Fruit fly (Drosophila melanogaster) whole organism, larva: Measurements from ENCODE around the gene osk.

Experiments
- noc ChIP-seq: fragments of 200-800 bp; sonication (Bioruptor generic); optimal IDR thresholded peaks from 3 replicates; lab custom pipeline; 2019; ENCODE audit warnings: missing biosample characterization, mild to moderate bottlenecking, missing genetic modification characterization, moderate library complexity

osk gene

dm6 chr3R:8947757-8948428 lies 13.0 kb downstream of the osk start:
- TF ChIP-seq noc = no peak

DNA sequence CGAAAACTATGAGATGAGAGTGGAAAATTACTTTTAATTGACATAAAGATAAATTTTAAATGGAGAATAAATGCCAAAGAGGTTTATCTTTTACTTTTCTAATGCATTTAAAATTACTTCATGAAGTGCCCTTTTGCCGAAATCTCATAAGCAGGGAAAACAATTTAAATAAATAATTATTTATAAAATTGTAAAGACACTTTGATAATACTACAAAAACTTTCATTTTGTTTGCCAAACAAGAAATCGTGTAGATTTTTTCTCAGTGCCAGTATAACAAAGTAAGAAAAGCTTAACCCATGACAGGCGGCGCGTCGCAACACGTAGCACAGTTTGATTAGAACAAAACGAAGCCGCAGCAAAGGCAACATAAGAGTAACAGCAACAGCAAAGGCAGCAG lies 13.9 kb downstream of the osk start:
- TF ChIP-seq noc = no peak

- TF ChIP-seq noc = no peak
Measured at dm6 chr3R:8949334-8950066, 14.6 kb downstream of the osk start.

DNA sequence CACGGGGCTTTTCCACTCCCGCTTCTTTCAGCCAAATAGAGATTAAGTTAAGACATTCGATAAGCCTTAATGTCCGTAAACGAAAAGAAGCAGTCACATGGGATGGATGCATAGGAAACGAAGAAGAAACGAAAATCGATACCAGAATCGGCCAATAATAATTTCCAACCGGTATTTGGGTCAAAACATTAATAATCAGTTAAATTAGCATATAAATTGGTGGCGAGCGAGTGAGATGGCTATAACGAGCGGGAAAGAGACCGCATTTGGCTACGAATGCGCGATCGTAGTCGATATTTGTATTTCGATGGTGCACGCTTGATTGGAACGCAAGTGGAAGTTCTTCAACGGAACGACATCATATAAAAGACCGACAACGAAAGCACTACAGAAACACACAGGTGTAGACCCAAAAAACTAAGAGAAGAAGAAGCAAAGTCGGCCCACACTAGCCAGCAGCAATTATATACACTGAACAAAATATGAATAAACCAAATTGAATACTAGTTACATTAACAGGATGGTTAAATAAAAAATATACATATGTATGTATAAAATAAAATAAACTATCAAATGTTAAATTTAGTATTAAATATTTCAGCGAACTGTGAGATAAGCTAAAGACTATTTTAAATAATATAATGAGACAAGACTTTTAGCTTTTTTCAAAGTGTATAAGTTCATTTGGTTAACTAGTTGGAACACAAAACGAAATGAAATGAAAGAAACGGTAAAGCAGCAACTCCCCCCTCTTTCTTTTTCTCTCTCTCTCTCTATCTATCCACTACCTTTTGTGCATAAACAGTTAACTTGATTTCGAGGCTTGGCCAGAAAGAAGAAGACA lies 19.8 kb downstream of the osk start:
- peak; percentile 13 for TF ChIP-seq noc

dm6 chr3R:8955359-8955820 lies 20.5 kb downstream of the osk start:
- no peak for TF ChIP-seq noc

DNA sequence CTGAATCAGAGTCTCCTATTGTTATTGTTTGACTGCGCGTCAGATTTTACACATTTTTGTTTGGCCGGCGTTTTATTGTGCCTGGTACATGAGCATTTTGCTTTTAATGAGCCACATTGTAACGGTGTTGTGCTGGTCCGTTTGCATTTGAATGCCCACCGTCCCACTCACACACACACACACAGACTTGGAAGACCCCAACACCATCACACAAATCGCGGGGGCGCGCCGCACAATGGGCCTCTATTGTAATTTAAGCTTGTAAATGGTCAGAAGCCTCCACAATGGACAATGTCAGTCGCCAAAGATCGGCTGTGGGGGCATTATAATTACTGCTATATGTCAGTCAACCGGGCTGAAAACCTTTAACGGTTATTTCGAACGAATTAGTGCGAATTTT lies 21.4 kb downstream of the osk start:
- TF ChIP-seq noc = no peak

DNA sequence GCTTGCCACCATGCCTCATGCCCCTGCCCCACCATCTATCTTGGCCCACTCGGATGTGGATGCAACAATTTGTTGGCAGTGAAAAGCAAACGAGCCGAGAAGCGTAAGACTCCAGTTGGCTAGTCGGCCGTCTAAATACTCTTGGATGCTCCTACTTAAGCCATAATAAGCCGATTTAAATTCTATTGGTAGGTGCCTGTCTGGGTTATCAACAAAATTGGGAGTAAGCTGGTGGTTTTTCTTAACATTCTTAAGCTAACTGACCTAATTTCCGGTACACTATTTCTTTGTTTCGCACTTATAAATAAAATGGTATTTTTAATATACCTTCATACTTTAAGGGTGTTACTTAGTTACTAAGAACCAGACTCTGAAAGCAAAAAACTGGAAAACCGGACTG lies 22.8 kb downstream of the osk start:
- no peak for TF ChIP-seq noc

- no peak for TF ChIP-seq noc
Measured at dm6 chr3R:8958300-8958699, 23.4 kb downstream of the osk start.

DNA sequence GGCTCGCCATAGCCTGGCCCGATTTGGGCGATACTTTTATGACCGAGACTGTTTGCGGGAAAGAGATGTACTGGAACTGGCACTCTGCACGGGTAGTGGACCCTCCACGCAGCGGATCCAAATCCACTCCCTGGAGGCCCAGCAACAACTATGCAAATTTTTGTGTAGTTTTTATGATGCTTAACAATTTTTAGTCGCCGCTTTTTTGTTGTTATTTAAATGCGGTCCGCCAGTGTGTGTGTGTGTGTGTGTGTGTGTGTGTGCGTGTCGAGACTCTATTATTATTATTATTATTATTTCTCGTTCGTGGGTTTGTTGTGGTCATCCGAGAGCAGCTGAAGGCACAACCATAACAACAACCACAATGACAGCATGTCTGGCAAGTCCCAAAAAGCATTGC lies 24.2 kb downstream of the osk start:
- no peak for TF ChIP-seq noc

dm6 chr3R:8960329-8960728 lies 25.4 kb downstream of the osk start:
- TF ChIP-seq noc = peak; percentile 52

dm6 chr3R:8962860-8963755 lies 28.2 kb downstream of the osk start, which contains the start of gene ich:
Gene ich, minus strand, starts transcription at chr3R:8963037.
- TF ChIP-seq noc = no peak

DNA sequence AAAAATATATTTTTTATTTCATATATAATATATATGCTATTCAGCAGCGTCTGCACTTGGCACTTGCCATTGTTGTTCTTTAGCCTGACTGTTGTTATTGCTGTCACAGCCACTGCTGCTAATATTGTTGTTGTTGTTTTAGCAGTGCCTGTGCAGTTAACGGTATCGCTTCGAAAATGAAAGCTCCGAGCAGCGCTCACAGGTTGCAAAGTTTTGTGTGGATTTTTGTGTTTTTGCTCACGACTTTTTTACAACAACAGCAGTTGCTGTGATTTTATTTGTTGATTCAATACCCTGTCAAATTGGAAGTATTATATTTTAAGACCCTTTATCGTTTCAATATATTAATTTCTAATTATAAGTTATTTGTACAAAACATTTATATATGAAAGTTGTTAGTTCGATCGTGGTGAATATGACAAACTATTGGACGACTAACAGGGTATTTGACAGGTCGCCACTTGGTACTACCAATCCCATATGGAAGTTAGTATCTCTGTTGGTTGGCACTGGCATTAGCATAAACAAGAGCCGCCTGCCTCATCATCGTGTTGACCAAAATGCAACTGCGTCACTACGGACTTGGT lies 28.9 kb downstream of the osk start:
- TF ChIP-seq noc = no peak

- TF ChIP-seq noc = no peak
Measured at dm6 chr3R:8965546-8965945, 30.6 kb downstream of the osk start.

dm6 chr3R:8966598-8966997 lies 31.7 kb downstream of the osk start:
- no peak for TF ChIP-seq noc

dm6 chr3R:8968837-8969236 lies 33.9 kb downstream of the osk start:
- TF ChIP-seq noc = no peak
